Worm (Caenorhabditis elegans) whole organism, L3 larva: ENCODE results near the gene npp-8.
A peak's percentile ranks its signal among the peaks of the same experiment; 100 is the strongest.

ENCODE experiments used
- R02D3.7 ChIP-seq: fragments of 150-350 bp; optimal IDR thresholded peaks from 2 replicates; lab custom pipeline; 2014; ENCODE audit warnings: missing biosample characterization, missing genetic modification characterization
- aly-2 ChIP-seq: fragments of 150-350 bp; optimal IDR thresholded peaks from 2 replicates; lab custom pipeline; 2014; ENCODE audit warnings: missing biosample characterization, missing genetic modification characterization
- ama-1 ChIP-seq: fragments of 150-350 bp; optimal IDR thresholded peaks from 2 replicates; lab custom pipeline; 2018
- ceh-16 ChIP-seq: sonication (generic microtip); optimal IDR thresholded peaks from 2 replicates; lab custom pipeline; 2017; ENCODE audit warnings: missing biosample characterization, missing genetic modification characterization
- ceh-28 ChIP-seq: fragments of 150-350 bp; optimal IDR thresholded peaks from 2 replicates; lab custom pipeline; 2014; ENCODE audit warnings: missing biosample characterization, missing genetic modification reagents, missing genetic modification characterization
- ceh-82 ChIP-seq: fragments of 150-350 bp; optimal IDR thresholded peaks from 2 replicates; lab custom pipeline; 2014; ENCODE audit warnings: missing biosample characterization, missing genetic modification characterization
- ceh-9 ChIP-seq: sonication (generic microtip); optimal IDR thresholded peaks from 2 replicates; lab custom pipeline; 2018; ENCODE audit warnings: missing biosample characterization, missing genetic modification characterization
- daf-12 ChIP-seq: fragments of 150-350 bp; optimal IDR thresholded peaks from 2 replicates; lab custom pipeline; 2014; ENCODE audit warnings: missing biosample characterization, missing genetic modification reagents, missing genetic modification characterization
- egl-5 ChIP-seq: fragments of 150-350 bp; optimal IDR thresholded peaks from 2 replicates; lab custom pipeline; 2017; ENCODE audit warnings: missing biosample characterization, missing genetic modification reagents, missing genetic modification characterization, inconsistent platforms
- elt-1 ChIP-seq: fragments of 150-350 bp; optimal IDR thresholded peaks from 2 replicates; lab custom pipeline; 2014; ENCODE audit warnings: missing biosample characterization, missing genetic modification characterization
- elt-2 ChIP-seq: sonication (generic microtip); optimal IDR thresholded peaks from 2 replicates; lab custom pipeline; 2016; ENCODE audit warnings: missing genetic modification reagents, mild to moderate bottlenecking, missing genetic modification characterization, missing compliant biosample characterization
- elt-3 ChIP-seq, 3 experiments: fragments of 150-350 bp in 1 of 3; sonication (generic microtip) in 2 of 3; optimal IDR thresholded peaks; 2 replicates in 2 of 3; 4 replicates in 1 of 3; lab custom pipeline; 2014 to 2017; ENCODE audit warnings: missing biosample characterization in 3 of 3, missing genetic modification characterization in 3 of 3
- eor-1 ChIP-seq, 2 experiments: fragments of 150-350 bp; optimal IDR thresholded peaks; 2 replicates each; lab custom pipeline; 2014 to 2018; ENCODE audit warnings: missing biosample characterization in 2 of 2, missing genetic modification characterization in 2 of 2
- fkh-10 ChIP-seq: sonication (generic microtip); optimal IDR thresholded peaks from 2 replicates; lab custom pipeline; 2017; ENCODE audit warnings: missing biosample characterization, missing genetic modification reagents, missing genetic modification characterization
- fkh-2 ChIP-seq: fragments of 150-350 bp; optimal IDR thresholded peaks from 2 replicates; lab custom pipeline; 2014; ENCODE audit warnings: missing biosample characterization, missing genetic modification reagents, missing genetic modification characterization
- hmg-11 ChIP-seq: sonication (generic microtip); optimal IDR thresholded peaks from 2 replicates; lab custom pipeline; 2016; ENCODE audit warnings: missing genetic modification characterization, missing compliant biosample characterization
- lin-39 ChIP-seq: fragments of 150-350 bp; optimal IDR thresholded peaks from 2 replicates; lab custom pipeline; 2018; ENCODE audit warnings: missing biosample characterization, missing genetic modification reagents, missing genetic modification characterization
- lsy-12 ChIP-seq: sonication (generic microtip); optimal IDR thresholded peaks from 2 replicates; lab custom pipeline; 2016; ENCODE audit warnings: mild to moderate bottlenecking, missing genetic modification characterization, missing compliant biosample characterization
- mml-1 ChIP-seq: fragments of 150-350 bp; sonication (generic microtip); optimal IDR thresholded peaks from 3 replicates; lab custom pipeline; 2014; ENCODE audit warnings: missing biosample characterization, missing genetic modification characterization
- nfya-1 ChIP-seq: sonication (generic microtip); optimal IDR thresholded peaks from 2 replicates; lab custom pipeline; 2017; ENCODE audit warnings: missing genetic modification characterization, mild to moderate bottlenecking, missing compliant biosample characterization, antibody characterized with exemption, moderate library complexity; ENCODE audit not compliant: insufficient read depth
- nhr-12 ChIP-seq: fragments of 150-350 bp; optimal IDR thresholded peaks from 2 replicates; lab custom pipeline; 2014; ENCODE audit warnings: missing biosample characterization, missing genetic modification characterization
- nhr-23 ChIP-seq: fragments of 150-350 bp; optimal IDR thresholded peaks from 2 replicates; lab custom pipeline; 2014; ENCODE audit warnings: missing biosample characterization, missing genetic modification reagents, missing genetic modification characterization
- nhr-25 ChIP-seq: sonication (generic microtip); optimal IDR thresholded peaks from 2 replicates; lab custom pipeline; 2017; ENCODE audit warnings: missing biosample characterization, missing genetic modification characterization
- nhr-28 ChIP-seq: fragments of 150-350 bp; optimal IDR thresholded peaks from 2 replicates; lab custom pipeline; 2014; ENCODE audit warnings: missing biosample characterization, missing genetic modification characterization
- nhr-76 ChIP-seq: fragments of 150-350 bp; sonication (generic microtip); optimal IDR thresholded peaks from 5 replicates; lab custom pipeline; 2014; ENCODE audit warnings: missing biosample characterization, missing genetic modification characterization
- nhr-77 ChIP-seq: fragments of 150-350 bp; optimal IDR thresholded peaks from 2 replicates; lab custom pipeline; 2014; ENCODE audit warnings: missing biosample characterization, missing genetic modification characterization
- pha-4 ChIP-seq: fragments of 150-350 bp; optimal IDR thresholded peaks from 2 replicates; lab custom pipeline; 2014; ENCODE audit warnings: missing biosample characterization, missing genetic modification reagents, missing genetic modification characterization
- pqm-1 ChIP-seq: fragments of 150-350 bp; optimal IDR thresholded peaks from 2 replicates; lab custom pipeline; 2017; ENCODE audit warnings: missing biosample characterization, missing genetic modification characterization, inconsistent platforms
- sea-2 ChIP-seq: fragments of 150-350 bp; sonication (generic microtip); optimal IDR thresholded peaks from 4 replicates; lab custom pipeline; 2014; ENCODE audit warnings: missing biosample characterization, missing genetic modification reagents, missing genetic modification characterization
- snpc-4 ChIP-seq: fragments of 150-350 bp; optimal IDR thresholded peaks from 2 replicates; lab custom pipeline; 2014; ENCODE audit warnings: missing biosample characterization, missing genetic modification characterization
- tbx-2 ChIP-seq: sonication (generic microtip); optimal IDR thresholded peaks from 2 replicates; lab custom pipeline; 2016; ENCODE audit warnings: mild to moderate bottlenecking, missing genetic modification characterization, missing compliant biosample characterization
- zag-1 ChIP-seq: fragments of 150-350 bp; optimal IDR thresholded peaks from 2 replicates; lab custom pipeline; 2014; ENCODE audit warnings: missing biosample characterization, missing genetic modification characterization
- ztf-11 ChIP-seq: fragments of 150-350 bp; optimal IDR thresholded peaks from 2 replicates; lab custom pipeline; 2014; ENCODE audit warnings: missing biosample characterization, missing genetic modification characterization

The npp-8 gene

DNA sequence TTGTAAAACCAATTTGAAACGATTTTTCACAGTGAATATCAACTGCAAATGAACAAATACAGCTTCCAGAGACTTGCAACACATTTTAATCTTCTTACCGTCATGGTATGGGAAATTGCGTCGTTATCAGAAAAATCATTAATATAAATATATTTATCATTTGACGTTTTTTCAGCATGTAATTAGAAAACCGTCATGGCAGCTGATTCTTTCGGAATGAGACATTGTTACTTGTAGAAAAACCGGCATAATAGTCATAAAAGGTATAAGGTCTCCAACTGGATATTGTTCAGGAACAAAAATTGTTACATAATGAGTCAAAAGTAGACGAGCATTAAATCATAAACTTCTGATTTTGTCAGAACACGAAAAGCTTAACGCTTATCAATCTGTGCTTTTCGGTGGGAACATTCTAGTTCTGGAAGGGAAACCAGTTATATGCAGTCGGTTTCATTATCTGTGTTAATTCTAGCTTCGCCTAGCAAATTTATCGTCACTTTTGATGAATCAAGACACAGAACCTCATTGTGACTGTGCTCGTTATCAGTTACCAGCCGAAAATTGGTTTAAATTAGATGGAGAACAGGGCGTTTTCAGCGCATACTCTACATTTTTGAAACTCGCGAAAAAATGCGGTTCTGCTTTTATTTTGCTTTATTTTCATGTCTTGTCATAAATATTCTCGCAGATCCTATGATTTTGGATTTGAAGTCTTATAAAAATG is 42.3 kb downstream of the npp-8 start, which contains the start of gene C34H4.2:
C34H4.2 (plus strand) TSS at position 558 of the 724 bp plus-strand sequence.
- no peak for TF ChIP-seq zag-1
- TF ChIP-seq eor-1 (tag; optimal IDR thresholded peaks at IDR 0.05; lab: Kevin White, UChicago) = no peak
- no peak for TF ChIP-seq ceh-82 (tag; lab: Kevin White, UChicago)
- peak; percentile 53 for TF ChIP-seq pqm-1 (tag; lab: Kevin White, UChicago)
- no peak for TF ChIP-seq lsy-12 (tag; lab: Kevin White, UChicago)
- TF ChIP-seq elt-2 = peak; percentile 62

DNA sequence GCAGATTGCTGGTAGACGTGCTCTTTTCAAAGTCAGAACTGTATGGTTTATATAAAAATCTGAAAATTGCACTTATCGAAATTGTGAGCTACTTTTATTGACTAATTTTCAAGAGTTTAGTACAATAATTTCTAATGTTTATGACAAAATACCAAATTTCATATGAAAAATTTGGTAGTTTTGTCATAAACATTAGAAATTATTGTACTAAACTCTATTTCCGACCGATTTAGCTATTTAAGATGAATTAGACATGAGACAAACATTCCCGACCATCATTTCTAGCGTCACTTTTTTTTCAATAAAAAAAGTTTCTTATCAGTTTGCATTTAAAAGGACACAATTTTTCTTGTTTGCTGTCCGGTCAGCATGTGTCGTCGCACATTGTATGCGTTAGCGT is 45.0 kb downstream of the npp-8 start, which contains the start of gene tag-244:
tag-244 (plus strand) TSS at position 301 of the 400 bp plus-strand sequence.
- TF ChIP-seq lin-39 (tag; lab: Kevin White, UChicago) (no peak), tbx-2 (tag; lab: Kevin White, UChicago) (no peak), R02D3.7 (tag; lab: Kevin White, UChicago) (no peak), elt-2 (peak; percentile 19)

DNA sequence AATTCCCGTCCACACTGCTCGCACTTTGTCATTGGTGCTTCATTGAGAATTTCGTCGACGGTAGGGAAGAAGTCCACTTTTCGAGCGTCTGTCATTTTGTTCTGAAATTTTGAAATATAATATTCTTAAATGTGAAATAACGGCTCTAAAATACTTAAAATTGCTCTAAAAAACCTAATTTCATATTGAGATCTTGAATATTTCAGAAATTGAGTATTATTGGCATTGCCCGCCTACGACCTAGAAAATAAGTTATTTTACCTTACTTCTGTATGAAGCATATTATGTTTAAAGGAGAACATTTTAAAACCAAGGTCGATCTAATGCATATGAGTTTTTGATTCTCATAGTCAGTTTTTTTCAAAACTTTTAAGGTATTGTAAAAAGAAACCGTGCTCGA is 45.5 kb downstream of the npp-8 start, which contains the start of gene C34H4.5:
C34H4.5 (minus strand) TSS at position 101 of the 400 bp plus-strand sequence.
- TF ChIP-seq nhr-12 (no peak), fkh-10 (GFP tag; lab: Kevin White, UChicago) (no peak), fkh-2 (no peak), ceh-82 (tag; lab: Kevin White, UChicago) (no peak), nhr-23 (tag; lab: Kevin White, UChicago) (no peak), ceh-28 (tag; lab: Kevin White, UChicago) (no peak), lsy-12 (tag; lab: Kevin White, UChicago) (no peak), nhr-76 (no peak), tbx-2 (tag; lab: Kevin White, UChicago) (no peak), mml-1 (no peak)

DNA sequence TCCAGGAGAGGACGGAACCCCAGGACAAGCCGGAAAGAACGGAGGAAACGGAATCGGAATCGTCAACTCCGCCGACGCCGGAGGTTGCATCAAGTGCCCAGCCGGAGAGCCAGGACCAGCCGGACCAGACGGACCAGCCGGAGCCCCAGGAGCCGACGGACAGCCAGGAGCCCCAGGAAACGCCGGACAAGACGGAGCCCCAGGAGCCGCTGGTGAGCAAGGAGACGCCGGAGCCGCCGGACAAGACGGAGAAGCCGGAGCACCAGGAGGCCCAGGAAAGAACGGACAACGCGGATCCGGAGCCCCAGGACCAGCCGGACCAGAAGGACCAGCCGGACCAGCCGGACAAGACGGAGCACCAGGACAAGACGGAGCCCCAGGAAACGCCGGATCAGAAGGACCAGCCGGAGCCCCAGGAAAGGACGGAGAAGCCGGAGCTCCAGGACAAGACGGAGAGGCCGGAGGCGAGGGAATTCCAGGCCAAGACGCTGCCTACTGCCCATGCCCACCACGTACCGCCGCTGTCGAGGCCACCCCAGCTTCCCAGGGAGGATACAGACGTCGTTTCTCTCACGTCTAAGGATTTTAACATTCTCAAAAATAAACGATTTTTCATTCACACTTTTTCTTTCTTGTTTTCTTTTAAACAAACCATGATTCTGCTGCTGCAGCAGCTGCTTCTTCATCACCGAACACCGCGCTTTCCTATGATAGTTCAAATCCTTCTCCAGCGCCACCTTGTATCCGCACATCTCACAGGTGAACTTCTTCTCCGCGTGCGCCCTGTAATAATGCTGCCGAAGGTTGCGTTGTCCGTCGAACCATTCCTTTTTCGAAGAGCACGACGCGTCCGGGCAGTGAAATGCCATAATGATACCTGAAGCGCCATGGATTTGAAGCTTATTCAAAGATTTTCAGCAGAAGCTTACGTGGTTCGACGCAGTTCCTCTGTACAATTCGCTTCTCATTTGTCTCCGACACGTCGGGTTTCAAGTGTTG is 46.2 kb downstream of the npp-8 start:
- TF ChIP-seq nhr-25 (tag; lab: Kevin White, UChicago) (peak; percentile 65), egl-5 (no peak), ama-1 (lab: Kevin White, UChicago) (peak; percentile 86), nfya-1 (tag; lab: Kevin White, UChicago) (peak; percentile 1)

DNA sequence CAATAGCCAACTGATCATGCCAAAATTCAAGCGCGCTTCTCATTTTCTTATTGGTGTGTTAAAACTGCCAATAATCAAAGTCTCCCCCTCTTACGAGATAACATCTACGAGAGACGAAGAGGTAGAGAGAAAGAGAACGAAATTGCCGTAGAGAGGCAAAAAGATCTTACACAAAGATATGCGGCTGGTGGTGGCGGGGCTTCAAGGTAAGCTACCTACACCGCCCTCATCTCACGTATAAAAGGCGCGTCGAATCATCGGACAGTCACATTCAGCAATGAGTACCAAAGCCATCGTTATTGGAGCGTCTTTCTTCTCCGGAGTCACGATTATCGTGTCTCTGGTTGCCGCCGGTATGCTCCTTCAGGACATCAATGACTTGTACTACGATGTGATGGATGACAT is 47.2 kb downstream of the npp-8 start, which contains the start of gene col-107:
col-107 (plus strand) TSS at position 265 of the 405 bp plus-strand sequence.
- peak; percentile 35 for TF ChIP-seq nfya-1 (tag; lab: Kevin White, UChicago)
- TF ChIP-seq elt-1 (tag; lab: Kevin White, UChicago) = peak; percentile 84
- TF ChIP-seq pqm-1 (tag; lab: Kevin White, UChicago) = no peak
- TF ChIP-seq snpc-4 = no peak
- TF ChIP-seq nhr-25 (tag; lab: Kevin White, UChicago) = peak; percentile 91
- TF ChIP-seq mml-1 = no peak
- no peak for TF ChIP-seq nhr-77

DNA sequence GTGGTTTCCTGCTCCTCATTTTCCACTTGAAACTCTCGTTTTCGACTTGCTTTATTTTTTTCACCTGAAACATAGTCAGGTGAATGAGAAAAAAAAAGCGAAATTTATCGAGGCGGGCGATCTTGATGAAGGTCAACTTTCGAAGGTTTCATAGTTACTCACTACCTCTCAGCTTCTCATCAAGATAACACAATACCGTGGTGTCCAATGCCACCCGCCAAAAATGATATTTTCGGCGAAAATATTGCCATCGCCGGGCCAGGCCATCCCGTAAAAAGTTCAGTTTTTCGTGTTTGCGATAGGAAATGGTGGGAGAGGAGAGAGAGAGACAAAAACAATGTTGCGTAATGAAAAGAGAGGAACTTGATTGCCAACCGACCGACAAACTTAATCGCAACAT is 48.5 kb downstream of the npp-8 start:
- TF ChIP-seq nhr-25 (tag; lab: Kevin White, UChicago) (peak; percentile 92), elt-1 (tag; lab: Kevin White, UChicago) (peak; percentile 79), lin-39 (tag; lab: Kevin White, UChicago) (no peak)

DNA sequence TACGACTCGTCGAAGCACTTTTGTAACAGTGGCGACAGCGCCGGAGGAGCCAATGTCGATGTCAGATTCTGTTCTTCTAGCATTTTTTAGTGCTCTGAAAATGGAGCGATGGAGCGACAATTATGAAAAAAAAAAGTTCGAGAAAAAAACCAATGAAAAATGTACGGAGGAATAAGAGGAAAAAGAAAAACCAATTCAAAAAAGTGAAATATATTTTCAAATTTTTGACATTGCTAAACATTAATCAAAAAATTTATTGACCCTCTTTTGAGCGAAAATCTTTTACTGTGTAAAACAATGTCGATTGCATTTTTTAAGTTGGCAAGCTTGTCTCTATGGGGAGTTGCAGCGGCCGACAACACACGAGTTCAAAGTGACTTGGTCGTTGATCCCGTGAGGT is 59.3 kb downstream of the npp-8 start, which contains the start of gene K03H6.5:
K03H6.5 (minus strand) TSS at position 101 of the 400 bp plus-strand sequence.
- no peak for TF ChIP-seq ztf-11 (tag; lab: Kevin White, UChicago)
- TF ChIP-seq pha-4 (tag; lab: Kevin White, UChicago) = no peak
- no peak for TF ChIP-seq nhr-28
- no peak for TF ChIP-seq sea-2 (GFP tag; lab: Kevin White, UChicago)
- TF ChIP-seq elt-3 (tag; optimal IDR thresholded peaks at IDR 0.05; lab: Kevin White, UChicago) = no peak
- no peak for TF ChIP-seq ceh-16 (tag; lab: Kevin White, UChicago)
- TF ChIP-seq hmg-11 (tag; lab: Kevin White, UChicago) = no peak
- TF ChIP-seq aly-2 (tag; lab: Kevin White, UChicago) = no peak
- no peak for TF ChIP-seq nhr-25 (tag; lab: Kevin White, UChicago)
- no peak for TF ChIP-seq daf-12
- no peak for TF ChIP-seq mml-1
- no peak for TF ChIP-seq ama-1 (lab: Kevin White, UChicago)
- TF ChIP-seq ceh-9 (tag; lab: Kevin White, UChicago) = no peak
- TF ChIP-seq fkh-10 (GFP tag; lab: Kevin White, UChicago) = no peak
- TF ChIP-seq elt-1 (tag; lab: Kevin White, UChicago) = no peak
- no peak for TF ChIP-seq nhr-77
